Fruit fly (Drosophila melanogaster) whole organism, embryonic: ENCODE measurements around the gene Mocs1.

Source experiments
- B-H1 ChIP-seq: fragments of 200-800 bp; sonication (Bioruptor generic); IDR thresholded peaks from 3 replicates; pipeline ENCODE4 v1.3.6; 2022; ENCODE audit warnings: missing biosample characterization, missing genetic modification characterization
- CG1024 ChIP-seq: fragments of 200-800 bp; sonication (Bioruptor generic); IDR thresholded peaks from 2 replicates; pipeline ENCODE4 v1.3.6; 2022; ENCODE audit warnings: missing biosample characterization, missing genetic modification characterization
- CG11696 ChIP-seq: fragments of 200-800 bp; sonication (Bioruptor generic); IDR thresholded peaks from 2 replicates; pipeline ENCODE4 v1.3.6; 2022; ENCODE audit warnings: missing biosample characterization, missing genetic modification characterization
- CG12155 ChIP-seq: fragments of 200-800 bp; sonication (Bioruptor generic); optimal IDR thresholded peaks from 3 replicates; lab custom pipeline; 2016; ENCODE audit warnings: missing biosample characterization, missing genetic modification characterization
- CG12236 ChIP-seq: fragments of 200-800 bp; sonication (Bioruptor generic); optimal IDR thresholded peaks from 2 replicates; lab custom pipeline; 2016; ENCODE audit warnings: missing biosample characterization, missing genetic modification characterization
- CG12391 ChIP-seq: fragments of 200-800 bp; sonication (Bioruptor generic); optimal IDR thresholded peaks from 3 replicates; lab custom pipeline; 2018; ENCODE audit warnings: missing biosample characterization, mild to moderate bottlenecking, missing genetic modification characterization, moderate library complexity
- CG15011 ChIP-seq: fragments of 200-800 bp; sonication (Bioruptor generic); optimal IDR thresholded peaks from 3 replicates; lab custom pipeline; 2018; ENCODE audit warnings: missing biosample characterization, mild to moderate bottlenecking, missing genetic modification characterization
- CG15601 ChIP-seq: fragments of 200-800 bp; sonication (Bioruptor generic); optimal IDR thresholded peaks from 3 replicates; lab custom pipeline; 2019; ENCODE audit warnings: missing biosample characterization, mild to moderate bottlenecking, missing genetic modification characterization, moderate library complexity
- CG1602 ChIP-seq: fragments of 200-800 bp; sonication (Bioruptor generic); optimal IDR thresholded peaks from 3 replicates; lab custom pipeline; 2016; ENCODE audit warnings: missing biosample characterization, missing genetic modification characterization
- CG18476 ChIP-seq: fragments of 200-800 bp; sonication (Bioruptor generic); optimal IDR thresholded peaks from 2 replicates; lab custom pipeline; 2016; ENCODE audit warnings: missing biosample characterization, mild to moderate bottlenecking, missing genetic modification characterization
- CG18619 ChIP-seq: fragments of 200-800 bp; sonication (Bioruptor generic); optimal IDR thresholded peaks from 3 replicates; lab custom pipeline; 2017; ENCODE audit warnings: missing biosample characterization, mild to moderate bottlenecking, missing genetic modification characterization
- CG2120 ChIP-seq: fragments of 200-800 bp; sonication (Bioruptor generic); optimal IDR thresholded peaks from 3 replicates; lab custom pipeline; 2016; ENCODE audit warnings: missing biosample characterization, missing genetic modification characterization
- CG31365 ChIP-seq: fragments of 200-800 bp; sonication (Bioruptor generic); optimal IDR thresholded peaks from 2 replicates; lab custom pipeline; 2018; ENCODE audit warnings: missing biosample characterization, mild to moderate bottlenecking, missing genetic modification characterization
- CG3163 ChIP-seq: fragments of 200-800 bp; sonication (Bioruptor generic); optimal IDR thresholded peaks from 3 replicates; lab custom pipeline; 2016; ENCODE audit warnings: missing biosample characterization, missing genetic modification characterization
- CG4617 ChIP-seq: fragments of 200-800 bp; sonication (Bioruptor generic); optimal IDR thresholded peaks from 3 replicates; lab custom pipeline; 2016; ENCODE audit warnings: missing biosample characterization, missing genetic modification characterization, borderline replicate concordance
- CG6689 ChIP-seq: fragments of 200-800 bp; sonication (Bioruptor generic); IDR thresholded peaks from 2 replicates; pipeline ENCODE4 v1.3.6; 2022; ENCODE audit warnings: missing biosample characterization, missing genetic modification characterization
- CG6813 ChIP-seq: fragments of 200-800 bp; sonication (Bioruptor generic); optimal IDR thresholded peaks from 2 replicates; lab custom pipeline; 2017; ENCODE audit warnings: missing biosample characterization, missing genetic modification characterization, mild to moderate bottlenecking, moderate library complexity, missing genetic modification reagents
- CG7745 ChIP-seq: fragments of 200-800 bp; sonication (Bioruptor generic); optimal IDR thresholded peaks from 2 replicates; lab custom pipeline; 2018; ENCODE audit warnings: missing biosample characterization, mild to moderate bottlenecking, missing genetic modification characterization, moderate library complexity
- CG7928 ChIP-seq: fragments of 200-800 bp; sonication (Bioruptor generic); optimal IDR thresholded peaks from 2 replicates; lab custom pipeline; 2017; ENCODE audit warnings: missing biosample characterization, mild to moderate bottlenecking, missing genetic modification characterization
- CG8290 ChIP-seq, 3 experiments: fragments of 200-800 bp; sonication (Bioruptor generic); optimal IDR thresholded peaks; 2 replicates each; lab custom pipeline; 2016 to 2019; ENCODE audit warnings: missing biosample characterization in 3 of 3, missing genetic modification characterization in 3 of 3, mild to moderate bottlenecking in 2 of 3, moderate library complexity in 1 of 3
- CG8388 ChIP-seq: fragments of 200-800 bp; sonication (Bioruptor generic); optimal IDR thresholded peaks from 2 replicates; lab custom pipeline; 2019; ENCODE audit warnings: missing biosample characterization, mild to moderate bottlenecking, missing genetic modification characterization, moderate library complexity
- CG9609 ChIP-seq: fragments of 200-800 bp; sonication (Bioruptor generic); optimal IDR thresholded peaks from 3 replicates; lab custom pipeline; 2016; ENCODE audit warnings: missing biosample characterization, missing genetic modification characterization
- Drgx ChIP-seq: fragments of 200-800 bp; sonication (Bioruptor generic); IDR thresholded peaks from 2 replicates; pipeline ENCODE4 v1.3.6; 2022; ENCODE audit warnings: missing biosample characterization, missing genetic modification characterization
- Hr3 ChIP-seq: fragments of 200-800 bp; sonication (Bioruptor generic); optimal IDR thresholded peaks from 3 replicates; lab custom pipeline; 2016; ENCODE audit warnings: missing biosample characterization, missing genetic modification characterization
- Meics ChIP-seq: fragments of 200-800 bp; sonication (Bioruptor generic); optimal IDR thresholded peaks from 2 replicates; lab custom pipeline; 2017; ENCODE audit warnings: missing biosample characterization, mild to moderate bottlenecking, missing genetic modification characterization
- Sry-δ ChIP-seq: fragments of 200-800 bp; sonication (Bioruptor generic); optimal IDR thresholded peaks from 2 replicates; lab custom pipeline; 2016; ENCODE audit warnings: missing biosample characterization, missing genetic modification characterization
- Vsx1 ChIP-seq: fragments of 200-800 bp; sonication (Bioruptor generic); optimal IDR thresholded peaks from 2 replicates; lab custom pipeline; 2017; ENCODE audit warnings: missing biosample characterization, mild to moderate bottlenecking, missing genetic modification characterization, missing genetic modification reagents
- Xrp1 ChIP-seq: fragments of 200-800 bp; sonication (Bioruptor generic); IDR thresholded peaks from 2 replicates; pipeline ENCODE4 v1.3.6; 2022; ENCODE audit warnings: missing biosample characterization, missing genetic modification characterization
- al ChIP-seq: fragments of 200-800 bp; sonication (Bioruptor generic); IDR thresholded peaks from 2 replicates; pipeline ENCODE4 v1.3.6; 2022; ENCODE audit warnings: missing biosample characterization, missing genetic modification characterization
- cg ChIP-seq: fragments of 200-800 bp; sonication (Bioruptor generic); optimal IDR thresholded peaks from 3 replicates; lab custom pipeline; 2019; ENCODE audit warnings: missing biosample characterization, mild to moderate bottlenecking, missing genetic modification characterization, moderate library complexity
- cwo ChIP-seq: fragments of 200-800 bp; sonication (Bioruptor generic); optimal IDR thresholded peaks from 3 replicates; lab custom pipeline; 2017; ENCODE audit warnings: missing biosample characterization, missing genetic modification characterization, mild to moderate bottlenecking, moderate library complexity, missing genetic modification reagents
- dati ChIP-seq: fragments of 200-800 bp; sonication (Bioruptor generic); IDR thresholded peaks from 2 replicates; pipeline ENCODE4 v1.3.6; 2022; ENCODE audit warnings: missing biosample characterization, missing genetic modification characterization
- ewg ChIP-seq: fragments of 200-800 bp; sonication (Bioruptor generic); optimal IDR thresholded peaks from 3 replicates; lab custom pipeline; 2017; ENCODE audit warnings: mild to moderate bottlenecking, missing biosample characterization, missing genetic modification reagents, missing genetic modification characterization
- gem ChIP-seq: fragments of 200-800 bp; sonication (Bioruptor generic); optimal IDR thresholded peaks from 2 replicates; lab custom pipeline; 2019; ENCODE audit warnings: missing biosample characterization, mild to moderate bottlenecking, missing genetic modification characterization, moderate library complexity
- klu ChIP-seq: fragments of 200-800 bp; sonication (Bioruptor generic); IDR thresholded peaks from 2 replicates; pipeline ENCODE4 v1.3.6; 2022; ENCODE audit warnings: missing biosample characterization, missing genetic modification characterization
- knrl ChIP-seq: fragments of 200-800 bp; sonication (Bioruptor generic); IDR thresholded peaks from 3 replicates; pipeline ENCODE4 v1.3.6; 2022; ENCODE audit warnings: missing biosample characterization, missing genetic modification characterization; ENCODE audit not compliant: partially characterized antibody
- nerfin-1 ChIP-seq: fragments of 200-800 bp; sonication (Bioruptor generic); optimal IDR thresholded peaks from 3 replicates; lab custom pipeline; 2019; ENCODE audit warnings: missing biosample characterization, mild to moderate bottlenecking, missing genetic modification characterization, moderate library complexity
- nmo ChIP-seq: fragments of 200-800 bp; sonication (Bioruptor generic); optimal IDR thresholded peaks from 2 replicates; lab custom pipeline; 2018; ENCODE audit warnings: missing biosample characterization, mild to moderate bottlenecking, missing genetic modification characterization, moderate library complexity
- onecut ChIP-seq: fragments of 200-800 bp; sonication (Bioruptor generic); IDR thresholded peaks from 2 replicates; pipeline ENCODE4 v1.3.6; 2022; ENCODE audit warnings: missing biosample characterization, missing genetic modification characterization
- pum ChIP-seq: fragments of 200-800 bp; sonication (Bioruptor generic); optimal IDR thresholded peaks from 2 replicates; lab custom pipeline; 2016; ENCODE audit warnings: missing biosample characterization, missing genetic modification characterization
- repo ChIP-seq: fragments of 200-800 bp; sonication (Bioruptor generic); optimal IDR thresholded peaks from 2 replicates; lab custom pipeline; 2016; ENCODE audit warnings: missing biosample characterization, missing genetic modification characterization
- tio ChIP-seq: fragments of 200-800 bp; sonication (Bioruptor generic); optimal IDR thresholded peaks from 2 replicates; lab custom pipeline; 2017; ENCODE audit warnings: missing biosample characterization, missing genetic modification characterization, inconsistent platforms
- tup ChIP-seq: fragments of 200-800 bp; sonication (Bioruptor generic); optimal IDR thresholded peaks from 2 replicates; lab custom pipeline; 2016; ENCODE audit warnings: missing biosample characterization, mild to moderate bottlenecking, missing genetic modification characterization, moderate library complexity

Mocs1 gene

DNA sequence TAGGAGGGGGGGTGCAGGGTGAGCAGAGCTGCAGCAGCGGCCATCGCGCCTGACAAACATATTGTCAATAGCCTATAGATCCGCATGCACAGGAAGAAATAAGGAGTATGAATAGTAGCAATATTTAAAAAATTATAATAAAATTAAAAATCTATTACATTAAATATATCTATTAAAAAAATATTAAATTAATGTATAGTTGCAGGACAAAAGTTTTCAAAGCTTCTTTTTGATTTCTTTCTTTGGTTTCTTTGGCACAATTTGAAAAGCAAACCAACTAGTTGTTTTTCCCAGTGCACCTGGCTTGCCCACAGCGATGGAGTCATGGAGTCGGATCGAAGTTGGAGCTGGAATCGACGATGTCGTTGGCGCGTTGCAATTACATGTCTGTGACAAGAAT lies 38.5 kb upstream of the Mocs1 start (continued):
- no peak for TF ChIP-seq CG7928 (GFP tag; lab: Kevin White, UChicago)
- TF ChIP-seq knrl (GFP tag; lab: Robert Waterston, UW), result no peak
- TF ChIP-seq pum (GFP tag; lab: Kevin White, UChicago), result no peak
- peak; percentile 30 for TF ChIP-seq CG12391 (tag; lab: Kevin White, UChicago)
- TF ChIP-seq CG6813 (GFP tag; lab: Kevin White, UChicago), result no peak
- no peak for TF ChIP-seq ewg (GFP tag; lab: Kevin White, UChicago)
- no peak for TF ChIP-seq B-H1 (GFP tag; lab: Robert Waterston, UW)
- no peak for TF ChIP-seq cwo
- TF ChIP-seq CG1024 (GFP tag; lab: Robert Waterston, UW), result no peak
- no peak for TF ChIP-seq repo
- peak; percentile 2 for TF ChIP-seq CG15601 (tag; lab: Kevin White, UChicago)
- no peak for TF ChIP-seq CG8388 (GFP tag; lab: Kevin White, UChicago)
- TF ChIP-seq Vsx1 (GFP tag; lab: Kevin White, UChicago), result no peak
- peak; percentile 10 for TF ChIP-seq nmo (GFP tag; lab: Kevin White, UChicago)
- TF ChIP-seq gem (tag; lab: Kevin White, UChicago), result peak; percentile 41
- TF ChIP-seq CG18476, result no peak
- TF ChIP-seq CG15011 (GFP tag; lab: Kevin White, UChicago), result no peak
- TF ChIP-seq Sry-δ, result no peak
- no peak for TF ChIP-seq al (GFP tag; lab: Robert Waterston, UW)
- no peak for TF ChIP-seq nerfin-1 (tag; lab: Kevin White, UChicago)
- no peak for TF ChIP-seq CG1602 (GFP tag; lab: Kevin White, UChicago)
- no peak for TF ChIP-seq CG18619 (GFP tag; lab: Kevin White, UChicago)
- no peak for TF ChIP-seq CG3163 (GFP tag; lab: Kevin White, UChicago)
- TF ChIP-seq onecut (GFP tag; lab: Robert Waterston, UW), result no peak
- no peak for TF ChIP-seq dati (GFP tag; lab: Robert Waterston, UW)
- TF ChIP-seq Drgx (GFP tag; lab: Robert Waterston, UW), result peak; percentile 61
- no peak for TF ChIP-seq tio (GFP tag; lab: Kevin White, UChicago)
- no peak for TF ChIP-seq Meics (GFP tag; lab: Kevin White, UChicago)
- TF ChIP-seq CG11696 (GFP tag; lab: Robert Waterston, UW), result no peak
- TF ChIP-seq CG7745 (tag; lab: Kevin White, UChicago), result no peak
- no peak for TF ChIP-seq CG4617
- no peak for TF ChIP-seq Hr3 (GFP tag; lab: Kevin White, UChicago)
- TF ChIP-seq CG31365 (tag; lab: Kevin White, UChicago), result no peak
- TF ChIP-seq CG2120 (GFP tag; lab: Kevin White, UChicago), result no peak
- TF ChIP-seq tup (GFP tag; lab: Kevin White, UChicago), result no peak
- peak; percentile 47; the same call in 1 of the 2 replicates for TF ChIP-seq Xrp1 (GFP tag; lab: Robert Waterston, UW)
- 0 out of 2 replicates have a peak, but pooled peaks have one; percentile 14 for TF ChIP-seq CG6689
- TF ChIP-seq cg, result no peak
- TF ChIP-seq CG8290 (GFP tag; optimal IDR thresholded peaks at IDR 0.05; lab: Kevin White, UChicago), result no peak
- TF ChIP-seq CG8290 (tag; optimal IDR thresholded peaks at IDR 0.05; lab: Kevin White, UChicago), result no peak
- no peak for TF ChIP-seq klu
- no peak for TF ChIP-seq CG12236 (GFP tag; lab: Kevin White, UChicago)
- no peak for TF ChIP-seq CG9609 (GFP tag; lab: Kevin White, UChicago)
- no peak for TF ChIP-seq CG12155 (GFP tag; lab: Kevin White, UChicago)
- TF ChIP-seq, all 482 proteins: peak for 26
